Worm (Caenorhabditis elegans) whole organism, L4 larva: Measurements from ENCODE around the gene F45G2.9.
A peak's percentile ranks its signal among the peaks of the same experiment; 100 is the strongest.

Experiments used
- T20F7.1 ChIP-seq: fragments of 200-800 bp; sonication (Bioruptor generic); optimal IDR thresholded peaks from 2 replicates; lab custom pipeline; 2018; ENCODE audit warnings: mild to moderate bottlenecking, missing genetic modification characterization, missing compliant biosample characterization
- Y48G9A.11 ChIP-seq: fragments of 200-800 bp; sonication (Bioruptor generic); IDR thresholded peaks from 2 replicates; pipeline ENCODE4 v1.3.6; 2022; ENCODE audit warnings: missing genetic modification reagents, missing genetic modification characterization, missing compliant biosample characterization
- Y75B8A.6 ChIP-seq: fragments of 200-800 bp; sonication (Bioruptor generic); IDR thresholded peaks from 2 replicates; pipeline ENCODE4 v1.3.6; 2022; ENCODE audit warnings: missing genetic modification reagents, missing genetic modification characterization, missing compliant biosample characterization
- arid-1 ChIP-seq: fragments of 200-800 bp; sonication (Bioruptor generic); conservative IDR thresholded peaks from 2 replicates; pipeline ENCODE4 v1.3.6; 2022; ENCODE audit warnings: missing genetic modification reagents, missing genetic modification characterization, missing compliant biosample characterization
- ceh-32 ChIP-seq: sonication (generic microtip); optimal IDR thresholded peaks from 2 replicates; lab custom pipeline; 2016; ENCODE audit warnings: mild to moderate bottlenecking, missing genetic modification characterization, missing compliant biosample characterization; ENCODE audit not compliant: poor library complexity
- cey-2 ChIP-seq: sonication (generic microtip); optimal IDR thresholded peaks from 3 replicates; lab custom pipeline; 2017; ENCODE audit warnings: missing genetic modification characterization, mild to moderate bottlenecking, missing compliant biosample characterization, antibody characterized with exemption, borderline replicate concordance; ENCODE audit not compliant: insufficient read depth
- ctbp-1 ChIP-seq: fragments of 200-800 bp; sonication (Bioruptor generic); IDR thresholded peaks from 2 replicates; pipeline ENCODE4 v1.3.6; 2022; ENCODE audit warnings: missing genetic modification reagents, missing genetic modification characterization, missing compliant biosample characterization
- daf-12 ChIP-seq: fragments of 150-350 bp; optimal IDR thresholded peaks from 2 replicates; lab custom pipeline; 2014; ENCODE audit warnings: missing biosample characterization, missing genetic modification reagents, missing genetic modification characterization
- dmd-6 ChIP-seq: fragments of 200-800 bp; sonication (Bioruptor generic); IDR thresholded peaks from 2 replicates; pipeline ENCODE4 v1.3.6; 2022; ENCODE audit warnings: missing genetic modification reagents, missing genetic modification characterization, missing compliant biosample characterization
- dpl-1 ChIP-seq: fragments of 150-350 bp; optimal IDR thresholded peaks from 2 replicates; lab custom pipeline; 2014; ENCODE audit warnings: missing biosample characterization, missing genetic modification reagents, missing genetic modification characterization
- fos-1 ChIP-seq: fragments of 150-350 bp; optimal IDR thresholded peaks from 2 replicates; lab custom pipeline; 2014; ENCODE audit warnings: missing biosample characterization, missing genetic modification characterization
- hlh-11 ChIP-seq: fragments of 200-800 bp; sonication (Bioruptor generic); optimal IDR thresholded peaks from 2 replicates; lab custom pipeline; 2018; ENCODE audit warnings: mild to moderate bottlenecking, missing genetic modification characterization, missing compliant biosample characterization
- hmg-1.1 ChIP-seq: fragments of 200-800 bp; sonication (Bioruptor generic); IDR thresholded peaks from 2 replicates; pipeline ENCODE4 v1.3.6; 2022; ENCODE audit warnings: missing genetic modification reagents, missing genetic modification characterization, missing compliant biosample characterization
- lin-1 ChIP-seq: fragments of 200-800 bp; sonication (Bioruptor generic); IDR thresholded peaks from 2 replicates; pipeline ENCODE4 v1.3.6; 2022; ENCODE audit warnings: missing genetic modification reagents, missing genetic modification characterization, missing compliant biosample characterization
- lin-13 ChIP-seq: fragments of 150-350 bp; optimal IDR thresholded peaks from 2 replicates; lab custom pipeline; 2014; ENCODE audit warnings: missing biosample characterization, missing genetic modification reagents, missing genetic modification characterization
- lin-38 ChIP-seq: fragments of 200-800 bp; sonication (Bioruptor generic); IDR thresholded peaks from 2 replicates; pipeline ENCODE4 v1.3.6; 2022; ENCODE audit warnings: missing genetic modification reagents, missing genetic modification characterization, missing compliant biosample characterization
- lsy-2 ChIP-seq, 2 experiments: fragments of 150-350 bp in 1 of 2; sonication (generic microtip) in 1 of 2; optimal IDR thresholded peaks; 2 replicates each; lab custom pipeline; 2014 to 2017; ENCODE audit warnings: missing biosample characterization in 2 of 2, missing genetic modification characterization in 2 of 2
- mdt-29 ChIP-seq: fragments of 200-800 bp; sonication (Bioruptor generic); IDR thresholded peaks from 2 replicates; pipeline ENCODE4 v1.3.6; 2022; ENCODE audit warnings: missing genetic modification reagents, missing genetic modification characterization, missing compliant biosample characterization
- mes-2 ChIP-seq: sonication (generic microtip); optimal IDR thresholded peaks from 2 replicates; lab custom pipeline; 2016; ENCODE audit warnings: missing genotype, mild to moderate bottlenecking, missing genetic modification characterization, missing compliant biosample characterization; ENCODE audit not compliant: poor library complexity, severe bottlenecking
- mxl-2 ChIP-seq: fragments of 200-800 bp; sonication (Bioruptor generic); conservative IDR thresholded peaks from 2 replicates; pipeline ENCODE4 v1.3.6; 2022; ENCODE audit warnings: missing genetic modification reagents, missing genetic modification characterization, missing compliant biosample characterization
- mxl-3 ChIP-seq: fragments of 200-800 bp; sonication (Bioruptor generic); optimal IDR thresholded peaks from 2 replicates; lab custom pipeline; 2018; ENCODE audit warnings: mild to moderate bottlenecking, missing genetic modification characterization, missing compliant biosample characterization
- nhr-102 ChIP-seq: sonication (generic microtip); optimal IDR thresholded peaks from 2 replicates; lab custom pipeline; 2016; ENCODE audit warnings: mild to moderate bottlenecking, missing genetic modification characterization, moderate library complexity, missing compliant biosample characterization
- nhr-111 ChIP-seq: fragments of 200-800 bp; sonication (Bioruptor generic); optimal IDR thresholded peaks from 2 replicates; lab custom pipeline; 2018; ENCODE audit warnings: mild to moderate bottlenecking, missing genetic modification characterization, missing compliant biosample characterization
- nhr-48 ChIP-seq: sonication (generic microtip); optimal IDR thresholded peaks from 2 replicates; lab custom pipeline; 2016; ENCODE audit warnings: mild to moderate bottlenecking, missing genetic modification characterization, missing compliant biosample characterization
- nhr-76 ChIP-seq: fragments of 150-350 bp; optimal IDR thresholded peaks from 2 replicates; lab custom pipeline; 2014; ENCODE audit warnings: missing biosample characterization, missing genetic modification characterization
- nhr-77 ChIP-seq: fragments of 150-350 bp; optimal IDR thresholded peaks from 2 replicates; lab custom pipeline; 2014; ENCODE audit warnings: missing biosample characterization, missing genetic modification characterization
- rbr-2 ChIP-seq: sonication (generic microtip); optimal IDR thresholded peaks from 2 replicates; lab custom pipeline; 2016; ENCODE audit warnings: missing genotype, missing genetic modification characterization, missing compliant biosample characterization
- sdz-12 ChIP-seq: fragments of 200-800 bp; sonication (Bioruptor generic); optimal IDR thresholded peaks from 2 replicates; lab custom pipeline; 2018; ENCODE audit warnings: mild to moderate bottlenecking, missing genetic modification characterization, missing compliant biosample characterization
- snpc-1.2 ChIP-seq: fragments of 200-800 bp; sonication (Bioruptor generic); IDR thresholded peaks from 2 replicates; pipeline ENCODE4 v1.3.6; 2022; ENCODE audit warnings: missing genetic modification reagents, missing genetic modification characterization, missing compliant biosample characterization
- spr-1 ChIP-seq: sonication (generic microtip); optimal IDR thresholded peaks from 2 replicates; lab custom pipeline; 2016; ENCODE audit warnings: mild to moderate bottlenecking, missing genetic modification characterization, missing compliant biosample characterization
- tra-1 ChIP-seq: fragments of 200-800 bp; sonication (Bioruptor generic); IDR thresholded peaks from 2 replicates; pipeline ENCODE4 v1.3.6; 2022; ENCODE audit warnings: missing genetic modification reagents, missing genetic modification characterization, missing compliant biosample characterization
- zip-11 ChIP-seq: fragments of 200-800 bp; sonication (Bioruptor generic); IDR thresholded peaks from 2 replicates; pipeline ENCODE4 v1.3.6; 2022; ENCODE audit warnings: missing genetic modification characterization, missing compliant biosample characterization
- ztf-11 ChIP-seq: fragments of 150-350 bp; optimal IDR thresholded peaks from 2 replicates; lab custom pipeline; 2014; ENCODE audit warnings: missing biosample characterization, missing genetic modification characterization

F45G2.9 gene

ce11 chrIII:13434404-13434803, 2.3 kb downstream of the F45G2.9 start, which contains the start of gene F45G2.7:
Gene F45G2.7, minus strand, starts transcription at chrIII:13434504.
- TF ChIP-seq zip-11 (GFP tag; lab: Robert Waterston, UW) (no peak), nhr-111 (GFP tag; lab: Kevin White, UChicago) (no peak), Y75B8A.6 (GFP tag; lab: Robert Waterston, UW) (no peak), ceh-32 (tag; lab: Kevin White, UChicago) (no peak), fos-1 (tag; lab: Kevin White, UChicago) (no peak), ztf-11 (tag; lab: Kevin White, UChicago) (no peak), mxl-2 (no peak), sdz-12 (no peak), lin-1 (no peak), mxl-3 (GFP tag; lab: Kevin White, UChicago) (no peak)
- TF ChIP-seq, all 104 proteins: peak for 0

- TF ChIP-seq spr-1 (tag; lab: Kevin White, UChicago) (no peak), ctbp-1 (GFP tag; lab: Robert Waterston, UW) (no peak), Y48G9A.11 (no peak)
Observed at ce11 chrIII:13430162-13430561, 6.6 kb downstream of the F45G2.9 start, which contains the start of gene trf-1. Gene trf-1, plus strand, starts transcription at chrIII:13430462.

ce11 chrIII:13429668-13430067, 7.1 kb downstream of the F45G2.9 start, which contains the start of gene bli-5:
Gene bli-5, minus strand, starts transcription at chrIII:13429768.
- no peak for TF ChIP-seq rbr-2 (tag; lab: Kevin White, UChicago)
- TF ChIP-seq hlh-11 (tag; lab: Kevin White, UChicago), result no peak
- TF ChIP-seq T20F7.1 (GFP tag; lab: Kevin White, UChicago), result no peak
- no peak for TF ChIP-seq tra-1
- TF ChIP-seq dmd-6 (GFP tag; lab: Robert Waterston, UW), result no peak
- no peak for TF ChIP-seq Y75B8A.6 (GFP tag; lab: Robert Waterston, UW)
- TF ChIP-seq daf-12 (tag; lab: Kevin White, UChicago), result no peak

- TF ChIP-seq nhr-48, result no peak
- TF ChIP-seq snpc-1.2 (GFP tag; lab: Robert Waterston, UW), result no peak
- TF ChIP-seq cey-2, result no peak
- no peak for TF ChIP-seq mdt-29 (GFP tag; lab: Robert Waterston, UW)
- TF ChIP-seq nhr-76 (tag; lab: Kevin White, UChicago), result no peak
- no peak for TF ChIP-seq Y48G9A.11
- TF ChIP-seq hmg-1.1, result no peak
- no peak for TF ChIP-seq tra-1
- TF ChIP-seq lsy-2 (tag; optimal IDR thresholded peaks at IDR 0.05; lab: Kevin White, UChicago), result no peak
- TF ChIP-seq arid-1 (GFP tag; lab: Robert Waterston, UW), result no peak
- TF ChIP-seq lin-13 (GFP tag; lab: Kevin White, UChicago), result no peak
- no peak for TF ChIP-seq mxl-3 (GFP tag; lab: Kevin White, UChicago)
- TF ChIP-seq nhr-102 (tag; lab: Kevin White, UChicago), result no peak
Observed at ce11 chrIII:13427817-13428216, 8.9 kb downstream of the F45G2.9 start.

ce11 chrIII:13426036-13426435, 10.7 kb downstream of the F45G2.9 start, which contains the start of gene cope-1:
Gene cope-1, plus strand, starts transcription at chrIII:13426264.
- TF ChIP-seq lsy-2 (tag; optimal IDR thresholded peaks at IDR 0.05; lab: Kevin White, UChicago) (peak in 1 of 2 experiments; percentile 65), lin-38 (GFP tag; lab: Robert Waterston, UW) (peak; percentile 36), mes-2 (tag; lab: Kevin White, UChicago) (peak; percentile 43), dpl-1 (GFP tag; lab: Kevin White, UChicago) (peak; percentile 51), arid-1 (GFP tag; lab: Robert Waterston, UW) (no peak), fos-1 (tag; lab: Kevin White, UChicago) (no peak), nhr-77 (tag; lab: Kevin White, UChicago) (no peak)
